Fruit fly (Drosophila melanogaster) S2 (cell line): Measurements from ENCODE around the gene CG33061.

Experiments
- CG8478 ChIP-seq: fragments of >200 bp; optimal IDR thresholded peaks from 2 replicates; lab custom pipeline; 2018
- CTCF ChIP-seq, 2 experiments: fragments of >200 bp; optimal IDR thresholded peaks; 2 replicates each; lab custom pipeline; 2018

- TF ChIP-seq CG8478 (lab: Kevin White, UChicago), result no peak
- no peak for TF ChIP-seq CTCF (optimal IDR thresholded peaks at IDR 0.05; lab: Kevin White, UChicago)
Observed at dm6 chr3L:16346023-16346422, 16.4 kb downstream of the CG33061 start, which contains the start of gene CG33257.
